Worm (Caenorhabditis elegans): Measurements from ENCODE around the gene sod-1.

- no peak for TF ChIP-seq hlh-6 (tag; optimal IDR thresholded peaks at IDR 0.05)
- no peak for TF ChIP-seq ref-2 (tag; optimal IDR thresholded peaks at IDR 0.05)
These were observed 6.0 kb upstream of the sod-1 start, which contains the start of gene C15F1.2 for ce11 chrII:6979646-6980045.

Measured in whole organism, late embryonic.